Comparison of ENCODE assay signal across 2 worm cellular contexts in the genomic region with DNA sequence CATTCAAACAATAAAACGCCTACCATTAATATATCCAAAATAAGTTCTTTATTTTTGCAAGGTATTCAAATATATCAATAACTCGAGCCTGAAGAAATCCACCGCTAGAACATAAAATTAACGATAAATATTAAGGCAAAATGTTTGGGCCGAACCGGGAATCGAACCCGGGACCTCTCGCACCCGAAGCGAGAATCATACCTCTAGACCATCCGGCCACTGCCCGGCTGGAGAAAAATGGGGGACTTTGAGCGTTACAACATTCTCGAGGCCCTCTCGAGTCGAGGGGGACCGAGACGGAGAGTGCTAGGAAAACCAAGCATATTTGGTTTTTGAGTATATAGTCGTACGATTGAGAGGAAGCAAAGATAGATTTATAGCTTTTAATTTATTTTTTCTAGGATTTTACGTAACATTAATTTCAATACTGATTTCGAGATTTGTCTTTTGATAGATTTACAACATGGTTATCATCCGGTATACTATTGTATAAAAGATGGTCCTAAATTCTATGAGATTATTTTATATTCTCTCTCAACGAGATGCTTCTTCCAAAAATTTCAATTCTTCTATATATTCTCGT.
TF ChIP-seq lines count a peak whose summit lies in the region.

A gene (plus strand): TSS at position 533 of the 583 bp plus-strand sequence.

TF ChIP-seq in whole organism, L1 larva, 84 proteins besides CTCF, POLR2A, EP300 and RAD21 (continued from another document and continues in another):
- no peak for TF ChIP-seq ets-5 (GFP tag; IDR thresholded peaks at IDR 0.05; lab: Robert Waterston, UW)
- TF ChIP-seq zip-4 (GFP tag; optimal IDR thresholded peaks at IDR 0.05; lab: Kevin White, UChicago): no peak
- no peak for TF ChIP-seq egl-13 (tag; optimal IDR thresholded peaks at IDR 0.05; lab: Kevin White, UChicago)
- TF ChIP-seq egl-27 (tag; optimal IDR thresholded peaks at IDR 0.05; lab: Kevin White, UChicago): no peak
- TF ChIP-seq Y116A8C.19 (tag; optimal IDR thresholded peaks at IDR 0.05; lab: Kevin White, UChicago; ENCODE audit: borderline replicate concordance): no peak
- TF ChIP-seq dpl-1 (GFP tag; optimal IDR thresholded peaks at IDR 0.05; lab: Kevin White, UChicago): peak in 2 of 3 experiments; percentile 24 to 30
- peak; percentile 34 for TF ChIP-seq xbp-1 (tag; optimal IDR thresholded peaks at IDR 0.05; lab: Kevin White, UChicago)
- TF ChIP-seq lin-15B (tag; optimal IDR thresholded peaks at IDR 0.05; lab: Kevin White, UChicago): no peak
- no peak for TF ChIP-seq nhr-12 (tag; optimal IDR thresholded peaks at IDR 0.05; lab: Kevin White, UChicago)
- no peak for TF ChIP-seq unc-98 (GFP tag; IDR thresholded peaks at IDR 0.05; lab: Robert Waterston, UW)
- no peak for TF ChIP-seq nhr-47 (tag; optimal IDR thresholded peaks at IDR 0.05; lab: Kevin White, UChicago)
- TF ChIP-seq blmp-1 (tag; optimal IDR thresholded peaks at IDR 0.05; lab: Kevin White, UChicago): no peak
- TF ChIP-seq ces-1 (GFP tag; optimal IDR thresholded peaks at IDR 0.05; lab: Kevin White, UChicago): no peak
- TF ChIP-seq rnt-1 (tag; optimal IDR thresholded peaks at IDR 0.05; lab: Kevin White, UChicago): peak; percentile 47
- no peak for TF ChIP-seq pag-3 (tag; optimal IDR thresholded peaks at IDR 0.05; lab: Kevin White, UChicago; ENCODE audit: borderline replicate concordance, insufficient read depth)
- TF ChIP-seq efl-1 (optimal IDR thresholded peaks at IDR 0.05; lab: Kevin White, UChicago): peak; percentile 19 to 34
- peak in 1 of 2 experiments; percentile 33 for TF ChIP-seq efl-1 (GFP tag; optimal IDR thresholded peaks at IDR 0.05 in 1 of 2; lab: Kevin White, UChicago)
- TF ChIP-seq nhr-28 (tag; optimal IDR thresholded peaks at IDR 0.05; lab: Kevin White, UChicago): no peak
- TF ChIP-seq aha-1 (tag; optimal IDR thresholded peaks at IDR 0.05; lab: Kevin White, UChicago): no peak
- no peak for TF ChIP-seq ztf-11 (tag; optimal IDR thresholded peaks at IDR 0.05; lab: Kevin White, UChicago)
- TF ChIP-seq fkh-10 (GFP tag; optimal IDR thresholded peaks at IDR 0.05; lab: Kevin White, UChicago): no peak
- no peak for TF ChIP-seq snpc-4 (tag; optimal IDR thresholded peaks at IDR 0.05; lab: Kevin White, UChicago)
- no peak for TF ChIP-seq zag-1 (tag; optimal IDR thresholded peaks at IDR 0.05; lab: Kevin White, UChicago)
- TF ChIP-seq lin-39 (tag; optimal IDR thresholded peaks at IDR 0.05; lab: Kevin White, UChicago): no peak
- peak; percentile 62 for TF ChIP-seq nhr-71 (tag; optimal IDR thresholded peaks at IDR 0.05; lab: Kevin White, UChicago)
- no peak for TF ChIP-seq elt-2 (tag; optimal IDR thresholded peaks at IDR 0.05; lab: Kevin White, UChicago)
- peak; percentile 52 for TF ChIP-seq lin-14 (GFP tag; optimal IDR thresholded peaks at IDR 0.05; lab: Kevin White, UChicago)
- TF ChIP-seq irx-1 (tag; optimal IDR thresholded peaks at IDR 0.05; lab: Kevin White, UChicago): no peak
- no peak for TF ChIP-seq pqm-1 (tag; optimal IDR thresholded peaks at IDR 0.05; lab: Kevin White, UChicago)
- peak; percentile 17 for TF ChIP-seq lir-3 (tag; optimal IDR thresholded peaks at IDR 0.05; lab: Kevin White, UChicago; ENCODE audit: poor library complexity)
- no peak for TF ChIP-seq efl-3 (GFP tag; optimal IDR thresholded peaks at IDR 0.05; lab: Kevin White, UChicago)
- peak; percentile 48 for TF ChIP-seq swsn-7 (tag; optimal IDR thresholded peaks at IDR 0.05; lab: Kevin White, UChicago)
- TF ChIP-seq fkh-8 (tag; optimal IDR thresholded peaks at IDR 0.05; lab: Kevin White, UChicago): no peak
- TF ChIP-seq elt-3 (tag; optimal IDR thresholded peaks at IDR 0.05; lab: Kevin White, UChicago): no peak
- no peak for TF ChIP-seq nhr-237 (tag; optimal IDR thresholded peaks at IDR 0.05; lab: Kevin White, UChicago)
- no peak for TF ChIP-seq tlp-1 (tag; optimal IDR thresholded peaks at IDR 0.05; lab: Kevin White, UChicago)
- peak; percentile 12 for TF ChIP-seq dsc-1 (tag; optimal IDR thresholded peaks at IDR 0.05; lab: Kevin White, UChicago)
- no peak for TF ChIP-seq unc-130 (tag; optimal IDR thresholded peaks at IDR 0.05; lab: Kevin White, UChicago)
- TF ChIP-seq nhr-84 (tag; optimal IDR thresholded peaks at IDR 0.05; lab: Kevin White, UChicago): no peak
- no peak for TF ChIP-seq aly-2 (tag; optimal IDR thresholded peaks at IDR 0.05; lab: Kevin White, UChicago)
- TF ChIP-seq ceh-90 (tag; optimal IDR thresholded peaks at IDR 0.05; lab: Kevin White, UChicago): no peak
- no peak for TF ChIP-seq ceh-8 (GFP tag; optimal IDR thresholded peaks at IDR 0.05; lab: Kevin White, UChicago)
- TF ChIP-seq nhr-77 (tag; optimal IDR thresholded peaks at IDR 0.05; lab: Kevin White, UChicago): no peak
- no peak for TF ChIP-seq C04F5.9 (tag; optimal IDR thresholded peaks at IDR 0.05; lab: Kevin White, UChicago)
- no peak for TF ChIP-seq fos-1 (tag; optimal IDR thresholded peaks at IDR 0.05; lab: Kevin White, UChicago)
- no peak for TF ChIP-seq ama-1 (optimal IDR thresholded peaks at IDR 0.05; lab: Kevin White, UChicago)
- TF ChIP-seq unc-30 (tag; optimal IDR thresholded peaks at IDR 0.05; lab: Kevin White, UChicago): no peak
- no peak for TF ChIP-seq unc-86 (tag; optimal IDR thresholded peaks at IDR 0.05; lab: Kevin White, UChicago)
- peak; percentile 12 for TF ChIP-seq C16A3.4 (tag; optimal IDR thresholded peaks at IDR 0.05; lab: Kevin White, UChicago)
- TF ChIP-seq unc-62 (GFP tag; optimal IDR thresholded peaks at IDR 0.05; lab: Kevin White, UChicago): no peak
- TF ChIP-seq grh-1 (GFP tag; IDR thresholded peaks at IDR 0.05; lab: Robert Waterston, UW): no peak
- no peak for TF ChIP-seq vab-15 (tag; optimal IDR thresholded peaks at IDR 0.05; lab: Kevin White, UChicago)
- TF ChIP-seq lsy-2 (tag; optimal IDR thresholded peaks at IDR 0.05; lab: Kevin White, UChicago): peak; percentile 29 to 50
- TF ChIP-seq C34B4.2 (tag; optimal IDR thresholded peaks at IDR 0.05; lab: Kevin White, UChicago): no peak
- TF ChIP-seq mep-1 (tag; optimal IDR thresholded peaks at IDR 0.05; lab: Kevin White, UChicago): peak; percentile 20
- peak; percentile 28 for TF ChIP-seq tbx-2 (tag; optimal IDR thresholded peaks at IDR 0.05; lab: Kevin White, UChicago)
- no peak for TF ChIP-seq ceh-88 (GFP tag; IDR thresholded peaks at IDR 0.05; lab: Robert Waterston, UW)
- TF ChIP-seq nhr-11 (tag; optimal IDR thresholded peaks at IDR 0.05; lab: Kevin White, UChicago): no peak
- no peak for TF ChIP-seq hlh-17 (GFP tag; optimal IDR thresholded peaks at IDR 0.05; lab: Kevin White, UChicago; ENCODE audit: borderline replicate concordance)
- no peak for TF ChIP-seq sptf-1 (tag; optimal IDR thresholded peaks at IDR 0.05; lab: Kevin White, UChicago)
- TF ChIP-seq ceh-63 (GFP tag; optimal IDR thresholded peaks at IDR 0.05; lab: Kevin White, UChicago): no peak
- TF ChIP-seq isw-1 (GFP tag; IDR thresholded peaks at IDR 0.05; lab: Robert Waterston, UW): no peak
- peak; percentile 22 for TF ChIP-seq nhr-90 (tag; optimal IDR thresholded peaks at IDR 0.05; lab: Kevin White, UChicago; ENCODE audit: poor library complexity)
- peak; percentile 9 for TF ChIP-seq nhr-20 (tag; optimal IDR thresholded peaks at IDR 0.05; lab: Kevin White, UChicago)
- TF ChIP-seq pax-3 (tag; optimal IDR thresholded peaks at IDR 0.05; lab: Kevin White, UChicago): no peak

TF ChIP-seq in whole organism, young adult, 124 proteins besides CTCF, POLR2A, EP300 and RAD21 (continued from another document and continues in another):
- TF ChIP-seq snpc-1.1 (tag; optimal IDR thresholded peaks at IDR 0.05; lab: Kevin White, UChicago; ENCODE audit: insufficient read depth) (no peak), madf-10 (tag; optimal IDR thresholded peaks at IDR 0.05; lab: Kevin White, UChicago) (no peak), F23B12.7 (tag; optimal IDR thresholded peaks at IDR 0.05; lab: Kevin White, UChicago; ENCODE audit: insufficient read depth) (no peak), efl-1 (GFP tag; optimal IDR thresholded peaks at IDR 0.05; lab: Kevin White, UChicago) (no peak), tbx-9 (tag; optimal IDR thresholded peaks at IDR 0.05; lab: Kevin White, UChicago; ENCODE audit: borderline replicate concordance) (no peak), zim-3 (tag; optimal IDR thresholded peaks at IDR 0.05; lab: Kevin White, UChicago) (no peak), T07F8.4 (tag; optimal IDR thresholded peaks at IDR 0.05; lab: Kevin White, UChicago) (no peak), F57C9.4 (tag; optimal IDR thresholded peaks at IDR 0.05; lab: Kevin White, UChicago) (no peak), nhr-120 (GFP tag; IDR thresholded peaks at IDR 0.05; lab: Robert Waterston, UW) (no peak), ekl-4 (GFP tag; IDR thresholded peaks at IDR 0.05; lab: Robert Waterston, UW) (no peak), nhr-90 (tag; optimal IDR thresholded peaks at IDR 0.05; lab: Kevin White, UChicago) (peak; percentile 72), hlh-26 (GFP tag; conservative IDR thresholded peaks at IDR 0.05; lab: Robert Waterston, UW) (no peak), Y53G8AR.9 (GFP tag; conservative IDR thresholded peaks at IDR 0.05; lab: Robert Waterston, UW) (no peak), egl-18 (GFP tag; IDR thresholded peaks at IDR 0.05; lab: Robert Waterston, UW) (no peak), let-607 (tag; optimal IDR thresholded peaks at IDR 0.05; lab: Kevin White, UChicago) (no peak), xnd-1 (tag; optimal IDR thresholded peaks at IDR 0.05; lab: Kevin White, UChicago) (no peak), B0261.1 (tag; optimal IDR thresholded peaks at IDR 0.05; lab: Kevin White, UChicago) (peak; percentile 76), ceh-79 (tag; optimal IDR thresholded peaks at IDR 0.05; lab: Kevin White, UChicago) (no peak), nhr-27 (tag; optimal IDR thresholded peaks at IDR 0.05; lab: Kevin White, UChicago) (no peak), lin-40 (tag; optimal IDR thresholded peaks at IDR 0.05; lab: Kevin White, UChicago) (peak; percentile 17), atf-7 (tag; optimal IDR thresholded peaks at IDR 0.05; lab: Kevin White, UChicago) (no peak), fkh-3 (tag; optimal IDR thresholded peaks at IDR 0.05; lab: Kevin White, UChicago) (no peak), dpl-1 (GFP tag; optimal IDR thresholded peaks at IDR 0.05; lab: Kevin White, UChicago) (no peak), rec-8 (tag; optimal IDR thresholded peaks at IDR 0.05; lab: Kevin White, UChicago) (peak in 1 of 2 experiments; percentile 54), chd-7 (tag; optimal IDR thresholded peaks at IDR 0.05; lab: Kevin White, UChicago) (no peak), C17E4.6 (GFP tag; IDR thresholded peaks at IDR 0.05; lab: Robert Waterston, UW) (no peak), lsl-1 (GFP tag; optimal IDR thresholded peaks at IDR 0.05; lab: Kevin White, UChicago) (no peak), lin-26 (GFP tag; IDR thresholded peaks at IDR 0.05; lab: Robert Waterston, UW) (peak; percentile 72), ztf-26 (tag; optimal IDR thresholded peaks at IDR 0.05; lab: Kevin White, UChicago) (no peak), ztf-3 (GFP tag; optimal IDR thresholded peaks at IDR 0.05; lab: Kevin White, UChicago) (no peak), sea-2 (GFP tag; IDR thresholded peaks at IDR 0.05; lab: Robert Waterston, UW) (no peak), nfya-2 (GFP tag; IDR thresholded peaks at IDR 0.05; lab: Robert Waterston, UW) (no peak), hsf-1 (GFP tag; IDR thresholded peaks at IDR 0.05; lab: Robert Waterston, UW) (no peak), ceh-27 (GFP tag; optimal IDR thresholded peaks at IDR 0.05; lab: Kevin White, UChicago) (no peak), ets-4 (GFP tag; optimal IDR thresholded peaks at IDR 0.05; lab: Kevin White, UChicago) (no peak), F55B11.4 (tag; optimal IDR thresholded peaks at IDR 0.05; lab: Kevin White, UChicago; ENCODE audit: borderline replicate concordance, insufficient read depth) (no peak), aptf-3 (GFP tag; IDR thresholded peaks at IDR 0.05; lab: Robert Waterston, UW) (no peak), him-1 (tag; optimal IDR thresholded peaks at IDR 0.05; lab: Kevin White, UChicago) (peak; percentile 79), unc-62 (GFP tag; optimal IDR thresholded peaks at IDR 0.05; lab: Kevin White, UChicago) (no peak), tlf-1 (GFP tag; optimal IDR thresholded peaks at IDR 0.05; lab: Kevin White, UChicago) (no peak), unc-130 (GFP tag; optimal IDR thresholded peaks at IDR 0.05; lab: Kevin White, UChicago) (no peak), F33H1.4 (GFP tag; IDR thresholded peaks at IDR 0.05; lab: Robert Waterston, UW) (no peak), ama-1 (optimal IDR thresholded peaks at IDR 0.05; lab: Kevin White, UChicago) (no peak), ama-1 (GFP tag; optimal IDR thresholded peaks at IDR 0.05; lab: Kevin White, UChicago) (no peak), attf-3 (GFP tag; conservative IDR thresholded peaks at IDR 0.05; lab: Robert Waterston, UW) (0 out of 2 replicates have a peak, but pooled peaks have one; percentile 15), ztf-6 (GFP tag; IDR thresholded peaks at IDR 0.05; lab: Robert Waterston, UW) (no peak), K12H6.12 (tag; optimal IDR thresholded peaks at IDR 0.05; lab: Kevin White, UChicago) (no peak), gei-17 (GFP tag; optimal IDR thresholded peaks at IDR 0.05; lab: Kevin White, UChicago) (no peak), Y67H2A.10 (GFP tag; conservative IDR thresholded peaks at IDR 0.05; lab: Robert Waterston, UW) (no peak), aptf-2 (GFP tag; conservative IDR thresholded peaks at IDR 0.05; lab: Robert Waterston, UW) (no peak), F39B2.1 (GFP tag; IDR thresholded peaks at IDR 0.05; lab: Robert Waterston, UW) (no peak), repo-1 (tag; optimal IDR thresholded peaks at IDR 0.05; lab: Kevin White, UChicago) (no peak), madf-3 (GFP tag; IDR thresholded peaks at IDR 0.05; lab: Robert Waterston, UW) (no peak), K11D2.4 (GFP tag; IDR thresholded peaks at IDR 0.05; lab: Robert Waterston, UW) (no peak), ZK185.1 (tag; optimal IDR thresholded peaks at IDR 0.05; lab: Kevin White, UChicago; ENCODE audit: poor library complexity, severe bottlenecking) (no peak), cebp-2 (GFP tag; IDR thresholded peaks at IDR 0.05; lab: Robert Waterston, UW) (no peak), mel-28 (tag; optimal IDR thresholded peaks at IDR 0.05; lab: Kevin White, UChicago; ENCODE audit: borderline replicate concordance) (no peak), hrde-1 (tag; optimal IDR thresholded peaks at IDR 0.05; lab: Kevin White, UChicago; ENCODE audit: borderline replicate concordance) (no peak), mcd-1 (GFP tag; IDR thresholded peaks at IDR 0.05; lab: Robert Waterston, UW) (no peak), D2030.7 (GFP tag; IDR thresholded peaks at IDR 0.05; lab: Robert Waterston, UW) (peak; percentile 50; the same call in 1 of the 2 replicates), bed-2 (GFP tag; IDR thresholded peaks at IDR 0.05; lab: Robert Waterston, UW) (no peak), nfyb-1 (GFP tag; IDR thresholded peaks at IDR 0.05; lab: Robert Waterston, UW) (0 out of 2 replicates have a peak, but pooled peaks have one; percentile 40), snpc-3.4 (tag; optimal IDR thresholded peaks at IDR 0.05; lab: Kevin White, UChicago) (no peak), F37B4.10 (GFP tag; IDR thresholded peaks at IDR 0.05; lab: Robert Waterston, UW) (no peak), Y53F4B.3 (GFP tag; IDR thresholded peaks at IDR 0.05; lab: Robert Waterston, UW) (no peak), lsy-27 (tag; optimal IDR thresholded peaks at IDR 0.05; lab: Kevin White, UChicago; ENCODE audit: borderline replicate concordance, insufficient read depth) (no peak), dox-1 (GFP tag; IDR thresholded peaks at IDR 0.05; lab: Robert Waterston, UW) (no peak), ceh-91 (GFP tag; IDR thresholded peaks at IDR 0.05; lab: Robert Waterston, UW) (no peak), zfh-2 (GFP tag; conservative IDR thresholded peaks at IDR 0.05; lab: Robert Waterston, UW) (no peak), let-526 (GFP tag; IDR thresholded peaks at IDR 0.05; lab: Robert Waterston, UW) (no peak), nhr-179 (tag; optimal IDR thresholded peaks at IDR 0.05; lab: Kevin White, UChicago) (no peak), Y56A3A.18 (GFP tag; IDR thresholded peaks at IDR 0.05; lab: Robert Waterston, UW) (no peak)
